Fruit fly (Drosophila melanogaster) whole organism, prepupa: ENCODE measurements around the gene awd.

Experiments
- Blimp-1 ChIP-seq: fragments of 200-800 bp; sonication (Bioruptor generic); optimal IDR thresholded peaks from 3 replicates; lab custom pipeline; 2017; ENCODE audit warnings: missing biosample characterization, missing genetic modification characterization, mild to moderate bottlenecking, moderate library complexity, missing genetic modification reagents
- CG10631 ChIP-seq: fragments of 200-800 bp; sonication (Bioruptor generic); optimal IDR thresholded peaks from 2 replicates; lab custom pipeline; 2016; ENCODE audit warnings: missing biosample characterization, missing genetic modification characterization
- CG10669 ChIP-seq: fragments of 200-800 bp; sonication (Bioruptor generic); optimal IDR thresholded peaks from 3 replicates; lab custom pipeline; 2018; ENCODE audit warnings: missing biosample characterization, mild to moderate bottlenecking, missing genetic modification characterization, moderate library complexity
- CG11294 ChIP-seq: fragments of 200-800 bp; sonication (Bioruptor generic); IDR thresholded peaks from 2 replicates; pipeline ENCODE4 v1.3.6; 2022; ENCODE audit warnings: missing biosample characterization, missing genetic modification characterization
- CG11762 ChIP-seq: fragments of 200-800 bp; sonication (Bioruptor generic); optimal IDR thresholded peaks from 3 replicates; lab custom pipeline; 2016; ENCODE audit warnings: missing biosample characterization, missing genetic modification characterization; ENCODE audit not compliant: insufficient read depth
- CG15336 ChIP-seq: fragments of 200-800 bp; sonication (Bioruptor generic); IDR thresholded peaks from 2 replicates; pipeline ENCODE4 v1.3.6; 2022; ENCODE audit warnings: missing biosample characterization, missing genetic modification characterization
- CG16779 ChIP-seq: fragments of 200-800 bp; sonication (Bioruptor generic); optimal IDR thresholded peaks from 3 replicates; lab custom pipeline; 2017; ENCODE audit warnings: missing biosample characterization, mild to moderate bottlenecking, missing genetic modification characterization
- CG3032 ChIP-seq: fragments of 200-800 bp; optimal IDR thresholded peaks from 2 replicates; lab custom pipeline; 2019; ENCODE audit warnings: missing biosample characterization, mild to moderate bottlenecking, missing genetic modification characterization, moderate library complexity
- CG31627 ChIP-seq: fragments of 200-800 bp; sonication (Bioruptor generic); optimal IDR thresholded peaks from 3 replicates; lab custom pipeline; 2016; ENCODE audit warnings: missing biosample characterization, missing genetic modification characterization
- CG32006 ChIP-seq: fragments of 200-800 bp; sonication (Bioruptor generic); optimal IDR thresholded peaks from 3 replicates; lab custom pipeline; 2017; ENCODE audit warnings: missing biosample characterization, mild to moderate bottlenecking, missing genetic modification characterization
- CG34406 ChIP-seq: fragments of 200-800 bp; sonication (Bioruptor generic); optimal IDR thresholded peaks from 3 replicates; lab custom pipeline; 2016; ENCODE audit warnings: missing biosample characterization, missing genetic modification characterization
- CG3919 ChIP-seq: fragments of 200-800 bp; sonication (Bioruptor generic); optimal IDR thresholded peaks from 3 replicates; lab custom pipeline; 2016; ENCODE audit warnings: missing biosample characterization, missing genetic modification characterization
- CG4318 ChIP-seq: fragments of 200-800 bp; sonication (Bioruptor generic); optimal IDR thresholded peaks from 3 replicates; lab custom pipeline; 2017; ENCODE audit warnings: missing biosample characterization, mild to moderate bottlenecking, missing genetic modification characterization
- CG6163 ChIP-seq: fragments of 200-800 bp; sonication (Bioruptor generic); IDR thresholded peaks from 3 replicates; pipeline ENCODE4 v1.3.6; 2022; ENCODE audit warnings: missing biosample characterization, missing genetic modification characterization
- CG6276 ChIP-seq: fragments of 200-800 bp; sonication (Bioruptor generic); optimal IDR thresholded peaks from 2 replicates; lab custom pipeline; 2017; ENCODE audit warnings: missing biosample characterization, mild to moderate bottlenecking, missing genetic modification characterization
- CG6792 ChIP-seq: fragments of 200-800 bp; sonication (Bioruptor generic); optimal IDR thresholded peaks from 3 replicates; lab custom pipeline; 2016; ENCODE audit warnings: missing biosample characterization, missing genetic modification characterization
- CG6808 ChIP-seq: fragments of 200-800 bp; sonication (Bioruptor generic); optimal IDR thresholded peaks from 3 replicates; lab custom pipeline; 2017; ENCODE audit warnings: missing biosample characterization, missing genetic modification characterization, mild to moderate bottlenecking, moderate library complexity, missing genetic modification reagents
- CG6854 ChIP-seq: fragments of 200-800 bp; sonication (Bioruptor generic); optimal IDR thresholded peaks from 2 replicates; lab custom pipeline; 2017; ENCODE audit warnings: missing biosample characterization, mild to moderate bottlenecking, missing genetic modification characterization
- CG7368 ChIP-seq: fragments of 200-800 bp; sonication (Bioruptor generic); optimal IDR thresholded peaks from 3 replicates; lab custom pipeline; 2016; ENCODE audit warnings: missing biosample characterization, missing genetic modification characterization
- CG8119 ChIP-seq: fragments of 200-800 bp; sonication (Bioruptor generic); IDR thresholded peaks from 3 replicates; pipeline ENCODE4 v1.3.6; 2022; ENCODE audit warnings: missing biosample characterization, missing genetic modification characterization
- CG9139 ChIP-seq: fragments of 200-800 bp; sonication (Bioruptor generic); optimal IDR thresholded peaks from 3 replicates; lab custom pipeline; 2017; ENCODE audit warnings: missing biosample characterization, mild to moderate bottlenecking, missing genetic modification characterization
- Eip75B ChIP-seq: fragments of 200-800 bp; sonication (Bioruptor generic); optimal IDR thresholded peaks from 3 replicates; lab custom pipeline; 2016; ENCODE audit warnings: missing biosample characterization, missing genetic modification characterization
- Eip78C ChIP-seq: fragments of 200-800 bp; sonication (Bioruptor generic); peaks from one replicate; lab custom pipeline; 2016; ENCODE audit warnings: missing biosample characterization, missing genetic modification characterization
- Eip93F ChIP-seq: fragments of 200-800 bp; sonication (Bioruptor generic); optimal IDR thresholded peaks from 2 replicates; lab custom pipeline; 2016; ENCODE audit warnings: missing biosample characterization, mild to moderate bottlenecking, missing genetic modification characterization
- Ets21C ChIP-seq: fragments of 200-800 bp; sonication (Bioruptor generic); optimal IDR thresholded peaks from 3 replicates; lab custom pipeline; 2016; ENCODE audit warnings: missing biosample characterization, missing genetic modification characterization
- Ets96B ChIP-seq: fragments of 200-800 bp; optimal IDR thresholded peaks from 2 replicates; lab custom pipeline; 2019; ENCODE audit warnings: missing biosample characterization, mild to moderate bottlenecking, missing genetic modification characterization, moderate library complexity
- Gug ChIP-seq: fragments of 200-800 bp; sonication (Bioruptor generic); IDR thresholded peaks from 2 replicates; pipeline ENCODE4 v1.3.6; 2022; ENCODE audit warnings: missing biosample characterization, missing genetic modification characterization
- Hr38 ChIP-seq: sonication (Bioruptor generic); optimal IDR thresholded peaks from 2 replicates; lab custom pipeline; 2016; ENCODE audit warnings: missing biosample characterization, missing genetic modification characterization
- Lpt ChIP-seq: fragments of 200-800 bp; sonication (Bioruptor generic); optimal IDR thresholded peaks from 3 replicates; lab custom pipeline; 2016; ENCODE audit warnings: missing biosample characterization, missing genetic modification characterization
- Met ChIP-seq: fragments of 200-800 bp; sonication (Bioruptor generic); optimal IDR thresholded peaks from 3 replicates; lab custom pipeline; 2016; ENCODE audit warnings: missing biosample characterization, missing genetic modification characterization
- Smox ChIP-seq: fragments of 200-800 bp; sonication (Bioruptor generic); optimal IDR thresholded peaks from 3 replicates; lab custom pipeline; 2016; ENCODE audit warnings: missing biosample characterization, missing genetic modification characterization
- Sox14 ChIP-seq: fragments of 200-800 bp; sonication (Bioruptor generic); optimal IDR thresholded peaks from 3 replicates; lab custom pipeline; 2016; ENCODE audit warnings: missing biosample characterization, missing genetic modification characterization
- Sox15 ChIP-seq: fragments of 200-800 bp; sonication (Bioruptor generic); optimal IDR thresholded peaks from 3 replicates; lab custom pipeline; 2016; ENCODE audit warnings: missing biosample characterization, missing genetic modification characterization
- acj6 ChIP-seq: fragments of 200-800 bp; sonication (Bioruptor generic); optimal IDR thresholded peaks from 3 replicates; lab custom pipeline; 2016; ENCODE audit warnings: missing biosample characterization, missing genetic modification characterization
- cyc ChIP-seq: fragments of 200-800 bp; sonication (Bioruptor generic); optimal IDR thresholded peaks from 3 replicates; lab custom pipeline; 2016; ENCODE audit warnings: missing biosample characterization, missing genetic modification characterization
- dac ChIP-seq: fragments of 200-800 bp; sonication (Bioruptor generic); optimal IDR thresholded peaks from 2 replicates; lab custom pipeline; 2017; ENCODE audit warnings: missing biosample characterization, mild to moderate bottlenecking, missing genetic modification characterization
- dsx ChIP-seq: fragments of 200-800 bp; optimal IDR thresholded peaks from 3 replicates; lab custom pipeline; 2019; ENCODE audit warnings: missing biosample characterization, mild to moderate bottlenecking, missing genetic modification characterization, moderate library complexity; ENCODE audit not compliant: poor library complexity, severe bottlenecking
- eg ChIP-seq: fragments of 200-800 bp; sonication (Bioruptor generic); IDR thresholded peaks from 3 replicates; pipeline ENCODE4 v1.3.6; 2022; ENCODE audit warnings: missing biosample characterization, missing genetic modification characterization
- esn ChIP-seq: fragments of 200-800 bp; sonication (Bioruptor generic); optimal IDR thresholded peaks from 2 replicates; lab custom pipeline; 2016; ENCODE audit warnings: missing biosample characterization, mild to moderate bottlenecking, missing genetic modification characterization, moderate library complexity
- fd59A ChIP-seq: fragments of 200-800 bp; sonication (Bioruptor generic); optimal IDR thresholded peaks from 2 replicates; lab custom pipeline; 2017; ENCODE audit warnings: missing biosample characterization, mild to moderate bottlenecking, missing genetic modification characterization, missing genetic modification reagents
- fd85E ChIP-seq: fragments of 200-800 bp; sonication (Bioruptor generic); optimal IDR thresholded peaks from 3 replicates; lab custom pipeline; 2016; ENCODE audit warnings: missing biosample characterization, missing genetic modification characterization
- fkh ChIP-seq: fragments of 200-800 bp; sonication (Bioruptor generic); optimal IDR thresholded peaks from 3 replicates; lab custom pipeline; 2017; ENCODE audit warnings: missing biosample characterization, mild to moderate bottlenecking, missing genetic modification characterization, moderate library complexity
- net ChIP-seq: fragments of 200-800 bp; sonication (Bioruptor generic); optimal IDR thresholded peaks from 3 replicates; lab custom pipeline; 2016; ENCODE audit warnings: missing biosample characterization, missing genetic modification characterization
- pdm3 ChIP-seq: fragments of 200-800 bp; sonication (Bioruptor generic); optimal IDR thresholded peaks from 3 replicates; lab custom pipeline; 2016; ENCODE audit warnings: missing biosample characterization, missing genetic modification characterization
- salr ChIP-seq, 2 experiments: fragments of 200-800 bp; sonication (Bioruptor generic); optimal IDR thresholded peaks; 3 replicates each; lab custom pipeline; 2016 to 2018; ENCODE audit warnings: missing biosample characterization in 2 of 2, missing genetic modification characterization in 2 of 2, mild to moderate bottlenecking in 1 of 2
- spab ChIP-seq: fragments of 200-800 bp; sonication (Bioruptor generic); optimal IDR thresholded peaks from 2 replicates; lab custom pipeline; 2017; ENCODE audit warnings: missing biosample characterization, mild to moderate bottlenecking, missing genetic modification characterization, missing genetic modification reagents
- ss ChIP-seq, 2 experiments: fragments of 200-800 bp; sonication (Bioruptor generic); optimal IDR thresholded peaks; 2 replicates in 1 of 2; 3 replicates in 1 of 2; lab custom pipeline; 2017 to 2018; ENCODE audit warnings: mild to moderate bottlenecking in 2 of 2, missing biosample characterization in 2 of 2, missing genetic modification characterization in 2 of 2, moderate library complexity in 1 of 2
- topi ChIP-seq: fragments of 200-800 bp; sonication (Bioruptor generic); optimal IDR thresholded peaks from 3 replicates; lab custom pipeline; 2016; ENCODE audit warnings: missing biosample characterization, missing genetic modification characterization

awd gene

dm6 chr3R:31715713-31716024 lies 30.2 kb downstream of the awd start (continued):
- TF ChIP-seq pdm3 (GFP tag; lab: Kevin White, UChicago) = peak; percentile 2
- TF ChIP-seq Lpt (GFP tag; lab: Kevin White, UChicago) = no peak
- TF ChIP-seq CG3032 = no peak
- TF ChIP-seq cyc (GFP tag; lab: Kevin White, UChicago) = peak; percentile 15
- no peak for TF ChIP-seq CG16779 (tag; lab: Kevin White, UChicago)
- no peak for TF ChIP-seq fd85E (GFP tag; lab: Kevin White, UChicago)
- TF ChIP-seq Sox15 (GFP tag; lab: Kevin White, UChicago) = no peak
- no peak for TF ChIP-seq CG9139 (GFP tag; lab: Kevin White, UChicago)
- no peak for TF ChIP-seq dsx (GFP tag; lab: Kevin White, UChicago)
- no peak for TF ChIP-seq CG34406 (GFP tag; lab: Kevin White, UChicago)
- TF ChIP-seq CG32006 (GFP tag; lab: Kevin White, UChicago) = no peak
- TF ChIP-seq esn (GFP tag; lab: Kevin White, UChicago) = no peak
- no peak for TF ChIP-seq CG6808
- TF ChIP-seq CG7368 = no peak
- TF ChIP-seq ss (GFP tag; optimal IDR thresholded peaks at IDR 0.05; lab: Kevin White, UChicago) = no peak
- no peak for TF ChIP-seq CG6792 (GFP tag; lab: Kevin White, UChicago)
- peak; percentile 70 for TF ChIP-seq fkh
- no peak for TF ChIP-seq acj6 (GFP tag; lab: Kevin White, UChicago)
- no peak for TF ChIP-seq CG10669
- TF ChIP-seq Eip75B (GFP tag; lab: Kevin White, UChicago) = no peak
- no peak for TF ChIP-seq Hr38 (GFP tag; lab: Kevin White, UChicago)
- TF ChIP-seq Eip78C = peak; percentile 61
- no peak for TF ChIP-seq CG10631 (GFP tag; lab: Kevin White, UChicago)
- no peak for TF ChIP-seq CG3919 (GFP tag; lab: Kevin White, UChicago)
- no peak for TF ChIP-seq Sox14 (GFP tag; lab: Kevin White, UChicago)
- TF ChIP-seq CG4318 (GFP tag; lab: Kevin White, UChicago) = no peak
- TF ChIP-seq net (GFP tag; lab: Kevin White, UChicago) = peak; percentile 36
- TF ChIP-seq Gug (GFP tag; lab: Robert Waterston, UW) = no peak
- no peak for TF ChIP-seq CG6276
- TF ChIP-seq topi = peak; percentile 13
- no peak for TF ChIP-seq CG6854 (GFP tag; lab: Kevin White, UChicago)
- no peak for TF ChIP-seq Ets96B (tag; lab: Kevin White, UChicago)
- TF ChIP-seq Ets21C (GFP tag; lab: Kevin White, UChicago) = no peak
- no peak for TF ChIP-seq Blimp-1 (GFP tag; lab: Kevin White, UChicago)
- no peak for TF ChIP-seq CG11762 (GFP tag; lab: Kevin White, UChicago)
- no peak for TF ChIP-seq salr (GFP tag; optimal IDR thresholded peaks at IDR 0.05; lab: Kevin White, UChicago)
- TF ChIP-seq Smox (GFP tag; lab: Kevin White, UChicago) = peak; percentile 20
- TF ChIP-seq eg (GFP tag; lab: Robert Waterston, UW) = 0 out of 3 replicates have a peak, but pooled peaks have one; percentile 27
- TF ChIP-seq CG6163 (GFP tag; lab: Robert Waterston, UW) = peak; percentile 12; the same call in 1 of the 3 replicates

dm6 chr3R:31714876-31715712 lies 30.8 kb downstream of the awd start:
- TF ChIP-seq spab (GFP tag; lab: Kevin White, UChicago) (no peak), CG11294 (GFP tag; lab: Robert Waterston, UW) (no peak), Smox (GFP tag; lab: Kevin White, UChicago) (no peak), Eip93F (GFP tag; lab: Kevin White, UChicago) (no peak), Met (no peak), acj6 (GFP tag; lab: Kevin White, UChicago) (no peak), CG7368 (no peak), CG10669 (no peak), CG8119 (GFP tag; lab: Robert Waterston, UW) (0 out of 3 replicates have a peak, but pooled peaks have one; percentile 27), esn (GFP tag; lab: Kevin White, UChicago) (no peak), CG32006 (GFP tag; lab: Kevin White, UChicago) (peak; percentile 23), Ets21C (GFP tag; lab: Kevin White, UChicago) (no peak), CG10631 (GFP tag; lab: Kevin White, UChicago) (no peak), dac (no peak), topi (no peak), CG6163 (GFP tag; lab: Robert Waterston, UW) (0 out of 3 replicates have a peak, but pooled peaks have one; percentile 20), CG3919 (GFP tag; lab: Kevin White, UChicago) (no peak), CG31627 (GFP tag; lab: Kevin White, UChicago) (no peak), Eip78C (peak; percentile 69), fd59A (GFP tag; lab: Kevin White, UChicago) (no peak), CG15336 (GFP tag; lab: Robert Waterston, UW) (no peak), dsx (GFP tag; lab: Kevin White, UChicago) (peak; percentile 23)
